Worm (Caenorhabditis elegans): ENCODE measurements around the gene Y48E1C.4.

- TF ChIP-seq W03F9.2 (tag; optimal IDR thresholded peaks at IDR 0.05) = no peak
- no peak for TF ChIP-seq him-1 (tag; optimal IDR thresholded peaks at IDR 0.05)
Measured at ce11 chrII:13456622-13457021, 20.0 kb upstream of the Y48E1C.4 start.
